Worm (Caenorhabditis elegans) whole organism, L4/young adult: ENCODE data around the gene arrd-25.

ENCODE experiments used
- W03F9.2 ChIP-seq: fragments of 150-350 bp; optimal IDR thresholded peaks from 2 replicates; lab custom pipeline; 2014; ENCODE audit warnings: missing biosample characterization, missing genetic modification characterization
- dao-5 ChIP-seq: sonication (generic microtip); optimal IDR thresholded peaks from 2 replicates; lab custom pipeline; 2016; ENCODE audit warnings: missing genotype, missing genetic modification characterization, moderate library complexity, missing compliant biosample characterization
- him-1 ChIP-seq: sonication (generic microtip); optimal IDR thresholded peaks from 2 replicates; lab custom pipeline; 2016; ENCODE audit warnings: missing genotype, missing genetic modification reagents, missing genetic modification characterization, missing compliant biosample characterization

ce11 chrX:14049235-14049634 lies 15.6 kb downstream of the arrd-25 start, which contains the start of gene dyc-1:
- TF ChIP-seq W03F9.2 (tag; lab: Kevin White, UChicago), result no peak
- no peak for TF ChIP-seq dao-5 (tag; lab: Kevin White, UChicago)
- no peak for TF ChIP-seq him-1 (tag; lab: Kevin White, UChicago)
